Worm (Caenorhabditis elegans) whole organism, L3 larva: Measurements from ENCODE around the gene F49F1.5.

Source experiments
- ZK546.5 ChIP-seq: sonication (generic microtip); optimal IDR thresholded peaks from 2 replicates; lab custom pipeline; 2017; ENCODE audit warnings: missing biosample characterization, missing genetic modification characterization
- ama-1 ChIP-seq: fragments of 150-350 bp; optimal IDR thresholded peaks from 2 replicates; lab custom pipeline; 2018
- daf-12 ChIP-seq: fragments of 150-350 bp; optimal IDR thresholded peaks from 2 replicates; lab custom pipeline; 2014; ENCODE audit warnings: missing biosample characterization, missing genetic modification reagents, missing genetic modification characterization
- elt-2 ChIP-seq: sonication (generic microtip); optimal IDR thresholded peaks from 2 replicates; lab custom pipeline; 2016; ENCODE audit warnings: missing genetic modification reagents, mild to moderate bottlenecking, missing genetic modification characterization, missing compliant biosample characterization
- eor-1 ChIP-seq, 2 experiments: fragments of 150-350 bp; optimal IDR thresholded peaks; 2 replicates each; lab custom pipeline; 2014 to 2018; ENCODE audit warnings: missing biosample characterization in 2 of 2, missing genetic modification characterization in 2 of 2
- fkh-2 ChIP-seq: fragments of 150-350 bp; optimal IDR thresholded peaks from 2 replicates; lab custom pipeline; 2014; ENCODE audit warnings: missing biosample characterization, missing genetic modification reagents, missing genetic modification characterization
- hmg-11 ChIP-seq: sonication (generic microtip); optimal IDR thresholded peaks from 2 replicates; lab custom pipeline; 2016; ENCODE audit warnings: missing genetic modification characterization, missing compliant biosample characterization
- lin-15B ChIP-seq: fragments of 150-350 bp; optimal IDR thresholded peaks from 2 replicates; lab custom pipeline; 2014; ENCODE audit warnings: missing biosample characterization, missing genetic modification characterization
- lsy-12 ChIP-seq: sonication (generic microtip); optimal IDR thresholded peaks from 2 replicates; lab custom pipeline; 2016; ENCODE audit warnings: mild to moderate bottlenecking, missing genetic modification characterization, missing compliant biosample characterization
- mdl-1 ChIP-seq: fragments of 150-350 bp; optimal IDR thresholded peaks from 2 replicates; lab custom pipeline; 2014; ENCODE audit warnings: missing biosample characterization, missing genetic modification characterization
- nhr-11 ChIP-seq: fragments of 150-350 bp; optimal IDR thresholded peaks from 2 replicates; lab custom pipeline; 2014; ENCODE audit warnings: missing biosample characterization, missing genetic modification characterization
- nhr-12 ChIP-seq: fragments of 150-350 bp; optimal IDR thresholded peaks from 2 replicates; lab custom pipeline; 2014; ENCODE audit warnings: missing biosample characterization, missing genetic modification characterization
- nhr-25 ChIP-seq: sonication (generic microtip); optimal IDR thresholded peaks from 2 replicates; lab custom pipeline; 2017; ENCODE audit warnings: missing biosample characterization, missing genetic modification characterization
- nhr-43 ChIP-seq: sonication (generic microtip); optimal IDR thresholded peaks from 2 replicates; lab custom pipeline; 2016; ENCODE audit warnings: mild to moderate bottlenecking, missing genetic modification characterization, missing compliant biosample characterization; ENCODE audit not compliant: poor library complexity, severe bottlenecking
- nhr-67 ChIP-seq: fragments of 150-350 bp; optimal IDR thresholded peaks from 2 replicates; lab custom pipeline; 2014; ENCODE audit warnings: missing biosample characterization, missing genetic modification characterization
- nhr-76 ChIP-seq: fragments of 150-350 bp; sonication (generic microtip); optimal IDR thresholded peaks from 5 replicates; lab custom pipeline; 2014; ENCODE audit warnings: missing biosample characterization, missing genetic modification characterization
- pqm-1 ChIP-seq: fragments of 150-350 bp; optimal IDR thresholded peaks from 2 replicates; lab custom pipeline; 2017; ENCODE audit warnings: missing biosample characterization, missing genetic modification characterization, inconsistent platforms
- snpc-4 ChIP-seq: fragments of 150-350 bp; optimal IDR thresholded peaks from 2 replicates; lab custom pipeline; 2014; ENCODE audit warnings: missing biosample characterization, missing genetic modification characterization
- tbx-2 ChIP-seq: sonication (generic microtip); optimal IDR thresholded peaks from 2 replicates; lab custom pipeline; 2016; ENCODE audit warnings: mild to moderate bottlenecking, missing genetic modification characterization, missing compliant biosample characterization
- ztf-11 ChIP-seq: fragments of 150-350 bp; optimal IDR thresholded peaks from 2 replicates; lab custom pipeline; 2014; ENCODE audit warnings: missing biosample characterization, missing genetic modification characterization

The F49F1.5 gene

ce11 chrIV:4072027-4072426 is 48.2 kb downstream of the F49F1.5 start, which contains the start of gene pqn-75:
pqn-75 (plus strand) TSS chrIV:4072327.
- TF ChIP-seq nhr-11 (tag; lab: Kevin White, UChicago) (no peak), eor-1 (tag; optimal IDR thresholded peaks at IDR 0.05; lab: Kevin White, UChicago) (no peak), tbx-2 (tag; lab: Kevin White, UChicago) (no peak), elt-2 (tag; lab: Kevin White, UChicago) (no peak), fkh-2 (tag; lab: Kevin White, UChicago) (no peak), nhr-43 (tag; lab: Kevin White, UChicago) (no peak), mdl-1 (no peak), nhr-12 (tag; lab: Kevin White, UChicago) (no peak), ztf-11 (tag; lab: Kevin White, UChicago) (no peak), daf-12 (no peak), lsy-12 (no peak), nhr-67 (tag; lab: Kevin White, UChicago) (no peak), ZK546.5 (tag; lab: Kevin White, UChicago) (no peak), nhr-25 (tag; lab: Kevin White, UChicago) (no peak), snpc-4 (tag; lab: Kevin White, UChicago) (no peak), nhr-76 (tag; lab: Kevin White, UChicago) (no peak), pqm-1 (tag; lab: Kevin White, UChicago) (no peak)

ce11 chrIV:4070810-4071209 is 49.4 kb downstream of the F49F1.5 start:
- no peak for TF ChIP-seq lin-15B (tag; lab: Kevin White, UChicago)
- no peak for TF ChIP-seq hmg-11 (tag; lab: Kevin White, UChicago)
- TF ChIP-seq ama-1 (lab: Kevin White, UChicago): no peak
